Worm (Caenorhabditis elegans): ENCODE results near the gene srd-20.
A peak's percentile ranks its signal among the peaks of the same experiment; 100 is the strongest.

The srd-20 gene

DNA sequence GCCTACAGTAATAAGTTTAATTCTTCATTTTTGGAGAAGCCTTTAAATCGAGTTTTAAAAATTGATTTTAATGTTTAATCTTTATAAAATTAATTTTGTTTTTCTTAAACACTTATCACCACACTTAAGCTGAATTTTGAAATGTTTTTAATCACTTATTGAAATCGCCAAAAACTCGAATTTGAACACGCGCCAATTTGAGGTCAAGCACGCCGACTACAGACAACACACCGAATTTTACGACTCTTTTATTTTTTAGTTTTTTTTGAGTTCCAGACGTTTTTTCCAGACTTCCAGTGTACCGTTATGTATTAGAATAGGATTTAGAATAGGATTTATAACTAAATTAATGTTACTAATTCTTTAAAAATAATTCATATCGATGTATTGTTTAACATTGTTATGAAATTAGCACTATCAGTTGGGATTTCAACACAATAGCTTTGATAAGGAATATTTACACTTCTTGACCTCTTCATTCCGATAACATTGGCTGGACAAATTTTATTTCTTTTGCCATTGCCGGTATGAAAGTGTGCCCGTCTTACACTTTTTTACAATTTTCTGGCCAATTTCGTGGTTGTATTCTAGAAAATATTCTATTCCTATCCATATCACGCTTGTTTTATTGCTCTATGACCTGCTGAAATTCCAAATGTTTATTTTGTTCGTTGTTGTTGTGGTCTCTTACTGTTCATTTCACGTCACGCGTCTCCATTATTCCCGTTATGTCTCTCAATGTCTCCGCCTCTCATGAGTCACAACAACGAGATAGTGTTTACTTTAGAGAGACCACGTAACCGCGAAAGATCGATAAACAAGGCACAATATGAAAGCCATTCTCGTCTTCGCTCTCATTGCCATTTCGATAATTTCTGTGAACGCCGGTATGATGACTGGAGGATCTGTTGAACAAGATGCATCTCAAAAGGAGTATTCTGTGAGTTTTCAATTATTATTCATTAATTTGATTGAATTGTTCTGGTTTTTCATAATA is 11.8 kb upstream of the srd-20 start, which contains the start of gene cpi-2 (continued):
- peak; percentile 80 for TF ChIP-seq dpl-1 (GFP tag; optimal IDR thresholded peaks at IDR 0.05)
- TF ChIP-seq dve-1 (tag; optimal IDR thresholded peaks at IDR 0.05; ENCODE audit: insufficient read depth) = peak; percentile 77
- TF ChIP-seq egl-27 (tag; optimal IDR thresholded peaks at IDR 0.05) = no peak
- TF ChIP-seq ZK546.5 (tag; optimal IDR thresholded peaks at IDR 0.05) = no peak
- TF ChIP-seq aha-1 (tag) = no peak

DNA sequence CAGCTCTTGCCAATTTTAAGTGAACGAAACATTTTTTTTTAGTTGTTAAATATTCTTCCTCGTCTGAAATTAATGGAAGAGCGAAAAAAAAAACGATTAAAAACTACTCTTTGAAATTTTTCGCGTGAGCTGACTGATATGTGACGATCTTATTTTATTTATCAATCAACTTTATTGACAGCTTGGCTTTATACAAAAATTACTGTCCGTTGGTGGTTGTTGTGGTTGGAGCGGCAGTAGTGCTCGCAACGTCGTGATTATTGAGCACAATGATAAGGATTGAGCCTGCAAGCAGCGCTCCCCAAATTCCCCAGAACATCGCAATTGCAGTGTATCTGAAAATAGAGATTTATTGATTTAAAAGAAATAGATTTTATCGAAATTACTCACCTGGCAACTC is 10.9 kb upstream of the srd-20 start:
- TF ChIP-seq dmd-8 (GFP tag; IDR thresholded peaks at IDR 0.05) = no peak
- no peak for TF ChIP-seq ztf-11 (tag; optimal IDR thresholded peaks at IDR 0.05)
- TF ChIP-seq unc-62 (GFP tag; optimal IDR thresholded peaks at IDR 0.05 in 1 of 2) = no peak
- TF ChIP-seq unc-62 (tag; optimal IDR thresholded peaks at IDR 0.05) = no peak
- no peak for TF ChIP-seq attf-4 (tag; optimal IDR thresholded peaks at IDR 0.05)
- peak; percentile 65; the same call in 1 of the 2 replicates for TF ChIP-seq dmd-6 (GFP tag; IDR thresholded peaks at IDR 0.05)
- no peak for TF ChIP-seq daf-16 (GFP tag; optimal IDR thresholded peaks at IDR 0.05)
- peak; percentile 81 for TF ChIP-seq daf-16 (tag; optimal IDR thresholded peaks at IDR 0.05)
- peak; percentile 39 for TF ChIP-seq dve-1 (tag; optimal IDR thresholded peaks at IDR 0.05; ENCODE audit: insufficient read depth)
- TF ChIP-seq arid-1 (GFP tag; conservative IDR thresholded peaks at IDR 0.05) = 0 out of 2 replicates have a peak, but pooled peaks have one; percentile 8
- TF ChIP-seq lin-38 (GFP tag; IDR thresholded peaks at IDR 0.05) = peak; percentile 11; the same call in 1 of the 2 replicates
- no peak for TF ChIP-seq ztf-7 (tag; optimal IDR thresholded peaks at IDR 0.05)
- TF ChIP-seq zag-1 (tag; optimal IDR thresholded peaks at IDR 0.05) = no peak
- no peak for TF ChIP-seq lin-1 (GFP tag; IDR thresholded peaks at IDR 0.05)
- peak; percentile 17 for TF ChIP-seq sdz-12 (GFP tag; optimal IDR thresholded peaks at IDR 0.05)

DNA sequence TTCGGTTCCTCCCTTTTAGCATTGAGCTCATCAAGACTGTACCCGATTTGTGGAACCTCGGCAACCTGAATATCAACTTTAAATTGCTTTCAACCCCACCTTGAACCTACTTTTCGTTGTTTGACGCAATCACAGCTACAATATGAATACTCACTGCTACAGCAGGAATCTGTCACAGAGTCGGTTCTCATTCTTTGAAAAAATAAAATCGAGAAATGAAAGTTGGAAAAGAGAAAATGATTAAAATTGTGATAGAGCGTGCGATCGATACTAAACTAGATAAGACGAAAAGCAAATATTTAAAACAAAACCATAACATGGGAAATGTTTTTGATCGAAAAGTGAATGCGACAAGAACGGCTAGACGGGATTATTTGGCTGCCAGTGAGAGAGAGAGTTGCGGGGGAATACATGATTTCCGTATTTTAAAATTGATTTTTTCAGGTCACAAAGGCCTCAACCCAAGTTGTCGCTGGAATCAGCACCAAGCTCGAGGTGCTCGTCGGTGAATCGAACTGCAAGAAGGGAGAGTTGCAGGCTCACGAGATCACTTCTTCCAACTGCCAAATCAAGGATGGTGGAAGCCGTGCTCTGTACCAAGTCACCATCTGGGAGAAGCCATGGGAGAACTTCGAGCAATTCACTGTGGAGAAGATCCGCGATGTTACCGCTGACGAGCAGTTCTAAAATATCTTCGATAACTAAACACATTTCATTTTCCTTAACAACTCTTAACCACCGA is 10.4 kb upstream of the srd-20 start, which contains the start of gene R01B10.3:
Gene R01B10.3, minus strand, starts transcription at position 277 of the 742 bp plus-strand sequence.
- TF ChIP-seq php-3 (GFP tag; IDR thresholded peaks at IDR 0.05) (no peak), lin-39 (tag; optimal IDR thresholded peaks at IDR 0.05) (no peak), duxl-1 (tag; optimal IDR thresholded peaks at IDR 0.05; ENCODE audit: poor library complexity) (no peak), ceh-62 (tag; optimal IDR thresholded peaks at IDR 0.05) (no peak), nhr-42 (GFP tag; IDR thresholded peaks at IDR 0.05) (no peak), cey-2 (tag; optimal IDR thresholded peaks at IDR 0.05; ENCODE audit: borderline replicate concordance, insufficient read depth) (no peak), egl-43 (GFP tag; IDR thresholded peaks at IDR 0.05) (0 out of 2 replicates have a peak, but pooled peaks have one; percentile 24), lin-1 (GFP tag; IDR thresholded peaks at IDR 0.05) (no peak), dve-1 (tag; optimal IDR thresholded peaks at IDR 0.05; ENCODE audit: insufficient read depth) (peak; percentile 0), rbr-2 (tag; optimal IDR thresholded peaks at IDR 0.05) (no peak), mep-1 (tag; optimal IDR thresholded peaks at IDR 0.05) (no peak), jun-1 (tag; optimal IDR thresholded peaks at IDR 0.05) (no peak), madf-5 (GFP tag; IDR thresholded peaks at IDR 0.05) (no peak), arid-1 (GFP tag; conservative IDR thresholded peaks at IDR 0.05) (no peak), daf-16 (GFP tag; optimal IDR thresholded peaks at IDR 0.05) (no peak), daf-16 (tag; optimal IDR thresholded peaks at IDR 0.05) (peak; percentile 12), lin-13 (GFP tag; optimal IDR thresholded peaks at IDR 0.05) (no peak), spr-3 (GFP tag; optimal IDR thresholded peaks at IDR 0.05) (no peak), zag-1 (tag; optimal IDR thresholded peaks at IDR 0.05) (no peak), F10B5.3 (tag; optimal IDR thresholded peaks at IDR 0.05) (no peak), dpl-1 (GFP tag; optimal IDR thresholded peaks at IDR 0.05) (no peak), nhr-77 (tag; optimal IDR thresholded peaks at IDR 0.05) (no peak), zfp-2 (tag; optimal IDR thresholded peaks at IDR 0.05) (no peak), Y48G9A.11 (GFP tag; IDR thresholded peaks at IDR 0.05) (0 out of 2 replicates have a peak, but pooled peaks have one; percentile 31), daf-12 (tag; optimal IDR thresholded peaks at IDR 0.05) (no peak), T26A8.4 (GFP tag; IDR thresholded peaks at IDR 0.05) (peak; percentile 9; the same call in 1 of the 2 replicates), fkh-10 (GFP tag; optimal IDR thresholded peaks at IDR 0.05) (no peak), sdz-12 (GFP tag; optimal IDR thresholded peaks at IDR 0.05) (no peak), lim-7 (GFP tag; IDR thresholded peaks at IDR 0.05) (no peak), ceh-82 (tag; optimal IDR thresholded peaks at IDR 0.05) (no peak), pqm-1 (tag; optimal IDR thresholded peaks at IDR 0.05) (no peak), Y105C5A.15 (GFP tag; IDR thresholded peaks at IDR 0.05) (no peak), nhr-102 (tag; optimal IDR thresholded peaks at IDR 0.05) (no peak)

Measured in whole organism, L4 larva.